Fruit fly (Drosophila melanogaster): ENCODE measurements around the gene toy.

DNA sequence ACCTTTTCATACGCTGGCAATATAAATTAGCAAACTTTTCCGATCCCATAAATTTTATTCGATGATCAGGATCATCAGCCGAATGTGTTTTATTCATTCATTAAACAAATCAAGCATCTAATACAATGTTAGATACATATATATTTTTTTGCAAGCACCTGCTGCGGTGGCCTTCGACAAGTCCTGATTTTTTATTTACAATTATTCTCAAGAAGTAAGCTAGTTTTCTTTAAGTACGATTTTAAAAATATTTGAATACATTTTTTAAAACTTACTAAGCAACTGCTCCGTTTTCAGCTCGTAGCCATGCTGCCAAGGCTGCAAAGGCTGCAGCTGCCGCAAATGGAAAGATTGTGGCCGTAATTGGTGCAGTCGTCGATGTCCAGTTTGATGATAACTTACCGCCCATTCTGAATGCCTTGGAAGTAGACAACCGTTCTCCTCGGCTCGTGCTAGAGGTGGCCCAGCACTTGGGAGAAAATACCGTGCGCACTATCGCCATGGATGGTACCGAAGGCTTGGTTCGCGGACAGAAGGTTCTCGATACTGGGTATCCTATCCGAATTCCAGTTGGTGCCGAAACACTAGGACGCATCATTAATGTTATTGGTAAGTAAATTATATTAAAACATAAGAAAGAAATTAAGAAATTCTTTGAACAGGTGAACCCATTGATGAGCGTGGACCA, 43.2 kb downstream of the toy start:
- TF ChIP-seq h (optimal IDR thresholded peaks at IDR 0.05) (no peak), Myc (optimal IDR thresholded peaks at IDR 0.05) (no peak)
